Fruit fly (Drosophila melanogaster): Measurements from ENCODE around the gene Fdx2.

Gene Fdx2

dm6 chr3L:4252862-4253610, 39.2 kb upstream of the Fdx2 start (continued):
- no peak for TF ChIP-seq CG30403 (GFP tag; optimal IDR thresholded peaks at IDR 0.05)
- TF ChIP-seq CG12942 (GFP tag; optimal IDR thresholded peaks at IDR 0.05): no peak
- TF ChIP-seq CG6654 (GFP tag; optimal IDR thresholded peaks at IDR 0.05): no peak
- TF ChIP-seq CG15514 (GFP tag; optimal IDR thresholded peaks at IDR 0.05): no peak
- TF ChIP-seq Rx (GFP tag; IDR thresholded peaks at IDR 0.05): no peak
- no peak for TF ChIP-seq slp2 (GFP tag; optimal IDR thresholded peaks at IDR 0.05)
- TF ChIP-seq ssp (GFP tag; IDR thresholded peaks at IDR 0.05): no peak
- no peak for TF ChIP-seq Bteb2 (GFP tag; optimal IDR thresholded peaks at IDR 0.05)
- no peak for TF ChIP-seq CG8359 (GFP tag; optimal IDR thresholded peaks at IDR 0.05; ENCODE audit: borderline replicate concordance)
- 0 out of 2 replicates have a peak, but pooled peaks have one; percentile 12 for TF ChIP-seq rib (GFP tag; IDR thresholded peaks at IDR 0.05)
- TF ChIP-seq HLH54F (GFP tag; optimal IDR thresholded peaks at IDR 0.05): no peak
- TF ChIP-seq bcd (GFP tag; optimal IDR thresholded peaks at IDR 0.05): no peak
- TF ChIP-seq Lpt (GFP tag; optimal IDR thresholded peaks at IDR 0.05): peak; percentile 81
- no peak for TF ChIP-seq amos (GFP tag; IDR thresholded peaks at IDR 0.05; ENCODE audit: partially characterized antibody)
- TF ChIP-seq gsb-n (tag; optimal IDR thresholded peaks at IDR 0.05): no peak
- no peak for TF ChIP-seq scrt (GFP tag; optimal IDR thresholded peaks at IDR 0.05)
- no peak for TF ChIP-seq Vsx1 (GFP tag; optimal IDR thresholded peaks at IDR 0.05)
- no peak for TF ChIP-seq zfh2 (GFP tag; optimal IDR thresholded peaks at IDR 0.05)
- no peak for TF ChIP-seq Bdp1 (GFP tag; optimal IDR thresholded peaks at IDR 0.05)
- TF ChIP-seq bowl (GFP tag; IDR thresholded peaks at IDR 0.05): no peak
- 0 out of 3 replicates have a peak, but pooled peaks have one; percentile 13 for TF ChIP-seq zfh1 (GFP tag; IDR thresholded peaks at IDR 0.05)
- TF ChIP-seq CG12391 (tag; optimal IDR thresholded peaks at IDR 0.05): no peak
- TF ChIP-seq Side (GFP tag; optimal IDR thresholded peaks at IDR 0.05): no peak
- TF ChIP-seq CG6854 (GFP tag; optimal IDR thresholded peaks at IDR 0.05): no peak
- TF ChIP-seq CG11723 (GFP tag; optimal IDR thresholded peaks at IDR 0.05): no peak
- TF ChIP-seq Doc2 (GFP tag; IDR thresholded peaks at IDR 0.05): no peak
- TF ChIP-seq CG18619 (GFP tag; optimal IDR thresholded peaks at IDR 0.05): no peak
- TF ChIP-seq h (optimal IDR thresholded peaks at IDR 0.05): no peak
- peak; percentile 88 for TF ChIP-seq nerfin-1 (tag; optimal IDR thresholded peaks at IDR 0.05)
- no peak for TF ChIP-seq chif (GFP tag; optimal IDR thresholded peaks at IDR 0.05)
- no peak for TF ChIP-seq tin (GFP tag; optimal IDR thresholded peaks at IDR 0.05)
- peak; percentile 4 for TF ChIP-seq CG1233 (GFP tag; optimal IDR thresholded peaks at IDR 0.05)
- no peak for TF ChIP-seq aop (GFP tag; IDR thresholded peaks at IDR 0.05)
- TF ChIP-seq emc (GFP tag; optimal IDR thresholded peaks at IDR 0.05): no peak
- TF ChIP-seq nmo (GFP tag; optimal IDR thresholded peaks at IDR 0.05): no peak
- no peak for TF ChIP-seq schlank (tag; optimal IDR thresholded peaks at IDR 0.05)
- TF ChIP-seq CG2199 (GFP tag; IDR thresholded peaks at IDR 0.05): 0 out of 3 replicates have a peak, but pooled peaks have one; percentile 27
- no peak for TF ChIP-seq Gsc (GFP tag; IDR thresholded peaks at IDR 0.05)
- TF ChIP-seq CG11695 (GFP tag; IDR thresholded peaks at IDR 0.05): peak; percentile 49; the same call in 1 of the 3 replicates
- TF ChIP-seq sc (optimal IDR thresholded peaks at IDR 0.05): no peak
- TF ChIP-seq sc (GFP tag; optimal IDR thresholded peaks at IDR 0.05): no peak
- no peak for TF ChIP-seq CkIIα-i1 (GFP tag; IDR thresholded peaks at IDR 0.05)
- TF ChIP-seq knrl (GFP tag; IDR thresholded peaks at IDR 0.05; ENCODE audit: partially characterized antibody): no peak
- no peak for TF ChIP-seq so (GFP tag; IDR thresholded peaks at IDR 0.05)
- TF ChIP-seq cad (GFP tag; optimal IDR thresholded peaks at IDR 0.05): no peak
- no peak for TF ChIP-seq CrebB (tag; optimal IDR thresholded peaks at IDR 0.05)
- TF ChIP-seq CG15011 (GFP tag; optimal IDR thresholded peaks at IDR 0.05): no peak
- peak; percentile 6 for TF ChIP-seq CG17802 (tag; optimal IDR thresholded peaks at IDR 0.05)
- TF ChIP-seq CG9876 (GFP tag; optimal IDR thresholded peaks at IDR 0.05): no peak
- TF ChIP-seq Med (GFP tag): peak; percentile 86
- TF ChIP-seq CG33557 (GFP tag; optimal IDR thresholded peaks at IDR 0.05): no peak
